Worm (Caenorhabditis elegans) whole organism, young adult: Measurements from ENCODE around the gene col-113.

Source experiments
- F10E7.11 ChIP-seq: sonication (generic microtip); optimal IDR thresholded peaks from 2 replicates; lab custom pipeline; 2017; ENCODE audit warnings: mild to moderate bottlenecking, missing genetic modification characterization, moderate library complexity, missing compliant biosample characterization
- F57C9.4 ChIP-seq: sonication (generic microtip); optimal IDR thresholded peaks from 2 replicates; lab custom pipeline; 2017; ENCODE audit warnings: mild to moderate bottlenecking, missing genetic modification characterization, missing compliant biosample characterization
- ccch-3 ChIP-seq: fragments of 200-800 bp; sonication (Bioruptor generic); optimal IDR thresholded peaks from 2 replicates; lab custom pipeline; 2018; ENCODE audit warnings: mild to moderate bottlenecking, missing genetic modification characterization, missing compliant biosample characterization
- efl-1 ChIP-seq: fragments of 150-350 bp; optimal IDR thresholded peaks from 2 replicates; lab custom pipeline; 2014; ENCODE audit warnings: missing biosample characterization, missing genetic modification reagents, missing genetic modification characterization
- fkh-3 ChIP-seq: sonication (generic microtip); optimal IDR thresholded peaks from 2 replicates; lab custom pipeline; 2016; ENCODE audit warnings: mild to moderate bottlenecking, missing genetic modification characterization, missing compliant biosample characterization
- hmg-1.2 ChIP-seq: fragments of 200-800 bp; sonication (Bioruptor generic); IDR thresholded peaks from 2 replicates; pipeline ENCODE4 v1.3.6; 2022; ENCODE audit warnings: missing genetic modification reagents, missing genetic modification characterization, missing compliant biosample characterization
- madf-3 ChIP-seq: fragments of 200-800 bp; sonication (Bioruptor generic); IDR thresholded peaks from 2 replicates; pipeline ENCODE4 v1.3.6; 2022; ENCODE audit warnings: missing genetic modification reagents, missing genetic modification characterization, missing compliant biosample characterization
- nfya-1 ChIP-seq: sonication (generic microtip); optimal IDR thresholded peaks from 2 replicates; lab custom pipeline; 2017; ENCODE audit warnings: antibody characterized with exemption, missing compliant biosample characterization, missing genetic modification characterization, borderline replicate concordance; ENCODE audit not compliant: insufficient read depth
- nhr-90 ChIP-seq: sonication (generic microtip); optimal IDR thresholded peaks from 2 replicates; lab custom pipeline; 2016; ENCODE audit warnings: missing genotype, mild to moderate bottlenecking, missing genetic modification characterization, missing compliant biosample characterization
- unc-130 ChIP-seq: sonication (generic microtip); optimal IDR thresholded peaks from 2 replicates; lab custom pipeline; 2016; ENCODE audit warnings: missing genetic modification reagents, missing genetic modification characterization, missing compliant biosample characterization
- unc-62 ChIP-seq: fragments of 150-350 bp; optimal IDR thresholded peaks from 2 replicates; lab custom pipeline; 2014; ENCODE audit warnings: missing biosample characterization, missing genetic modification reagents, missing genetic modification characterization

ce11 chrIV:7166553-7166952 is 14.2 kb upstream of the col-113 start, which contains the start of gene C42D4.18:
- TF ChIP-seq unc-130 (GFP tag; lab: Kevin White, UChicago) (no peak), F10E7.11 (tag; lab: Kevin White, UChicago) (no peak), F57C9.4 (tag; lab: Kevin White, UChicago) (no peak), fkh-3 (no peak), hmg-1.2 (GFP tag; lab: Robert Waterston, UW) (peak; percentile 90), efl-1 (GFP tag; lab: Kevin White, UChicago) (no peak), unc-62 (GFP tag; lab: Kevin White, UChicago) (no peak), madf-3 (GFP tag; lab: Robert Waterston, UW) (no peak), ccch-3 (GFP tag; lab: Kevin White, UChicago) (no peak), nfya-1 (no peak), nhr-90 (tag; lab: Kevin White, UChicago) (no peak)
